Worm (Caenorhabditis elegans): ENCODE results near the gene srt-29.

DNA sequence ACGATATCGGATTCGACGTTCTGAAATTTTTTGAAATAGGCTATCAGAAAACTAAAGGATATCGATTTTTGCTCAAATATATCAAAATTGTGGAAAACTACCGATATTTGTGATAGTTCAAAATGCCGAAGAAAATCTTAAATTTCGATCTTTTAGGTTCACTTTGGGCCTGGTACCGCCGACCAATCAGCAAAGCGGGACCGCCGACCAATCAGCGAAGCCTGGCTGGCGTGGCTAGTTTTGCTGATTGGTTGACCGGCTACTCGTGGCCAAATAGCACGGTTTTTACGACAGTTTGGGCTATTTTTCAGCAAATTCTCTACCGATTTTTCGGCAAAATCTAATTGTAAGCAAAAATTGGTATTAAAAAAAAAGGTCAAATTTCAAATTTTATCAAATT is 8.7 kb downstream of the srt-29 start:
- no peak for TF ChIP-seq ama-1 (optimal IDR thresholded peaks at IDR 0.05)
- no peak for TF ChIP-seq aly-1 (tag; optimal IDR thresholded peaks at IDR 0.05)
- TF ChIP-seq tbx-11 (GFP tag; IDR thresholded peaks at IDR 0.05) = no peak
- TF ChIP-seq ceh-36 (tag; optimal IDR thresholded peaks at IDR 0.05) = no peak

All from whole organism, early embryonic.